Worm (Caenorhabditis elegans): ENCODE results near the gene Y116F11A.1.

- TF ChIP-seq elt-3 (tag; optimal IDR thresholded peaks at IDR 0.05) (no peak), mdl-1 (tag; optimal IDR thresholded peaks at IDR 0.05) (no peak), ama-1 (optimal IDR thresholded peaks at IDR 0.05) (no peak), nhr-12 (tag; optimal IDR thresholded peaks at IDR 0.05) (no peak), ztf-11 (tag; optimal IDR thresholded peaks at IDR 0.05) (no peak), unc-62 (GFP tag; optimal IDR thresholded peaks at IDR 0.05) (no peak), ceh-82 (tag; optimal IDR thresholded peaks at IDR 0.05) (no peak)
These were observed 2.4 kb upstream of the Y116F11A.1 start for ce11 chrV:19727990-19728389.
